Worm (Caenorhabditis elegans) whole organism, young adult: ENCODE measurements around the gene C49F5.8.

Experiments used
- B0035.1 ChIP-seq: sonication (generic microtip); optimal IDR thresholded peaks from 2 replicates; lab custom pipeline; 2016; ENCODE audit warnings: missing genetic modification characterization, mild to moderate bottlenecking, missing compliant biosample characterization, missing genotype, missing genetic modification reagents
- F10E7.11 ChIP-seq: sonication (generic microtip); optimal IDR thresholded peaks from 2 replicates; lab custom pipeline; 2017; ENCODE audit warnings: mild to moderate bottlenecking, missing genetic modification characterization, moderate library complexity, missing compliant biosample characterization
- F57C9.4 ChIP-seq: sonication (generic microtip); optimal IDR thresholded peaks from 2 replicates; lab custom pipeline; 2017; ENCODE audit warnings: mild to moderate bottlenecking, missing genetic modification characterization, missing compliant biosample characterization
- Y67H2A.10 ChIP-seq: fragments of 200-800 bp; sonication (Bioruptor generic); conservative IDR thresholded peaks from 2 replicates; pipeline ENCODE4 v1.3.6; 2022; ENCODE audit warnings: missing genetic modification reagents, missing genetic modification characterization, missing compliant biosample characterization
- ceh-100 ChIP-seq: fragments of 200-800 bp; sonication (Bioruptor generic); IDR thresholded peaks from 2 replicates; pipeline ENCODE4 v1.3.6; 2022; ENCODE audit warnings: missing genetic modification reagents, missing genetic modification characterization, missing compliant biosample characterization
- ceh-79 ChIP-seq: sonication (generic microtip); optimal IDR thresholded peaks from 2 replicates; lab custom pipeline; 2017; ENCODE audit warnings: mild to moderate bottlenecking, missing genetic modification characterization, missing compliant biosample characterization
- hlh-26 ChIP-seq: fragments of 200-800 bp; sonication (Bioruptor generic); conservative IDR thresholded peaks from 2 replicates; pipeline ENCODE4 v1.3.6; 2022; ENCODE audit warnings: missing genetic modification reagents, missing genetic modification characterization, missing compliant biosample characterization
- lin-54 ChIP-seq: fragments of 200-800 bp; sonication (Bioruptor generic); optimal IDR thresholded peaks from 2 replicates; lab custom pipeline; 2018; ENCODE audit warnings: mild to moderate bottlenecking, missing genetic modification characterization, missing compliant biosample characterization
- nhr-80 ChIP-seq: sonication (generic microtip); optimal IDR thresholded peaks from 2 replicates; lab custom pipeline; 2016; ENCODE audit warnings: missing genetic modification characterization, missing compliant biosample characterization
- nhr-90 ChIP-seq: sonication (generic microtip); optimal IDR thresholded peaks from 2 replicates; lab custom pipeline; 2016; ENCODE audit warnings: missing genotype, mild to moderate bottlenecking, missing genetic modification characterization, missing compliant biosample characterization
- sptf-2 ChIP-seq: fragments of 200-800 bp; sonication (Bioruptor generic); optimal IDR thresholded peaks from 2 replicates; lab custom pipeline; 2018; ENCODE audit warnings: mild to moderate bottlenecking, missing genetic modification characterization, missing compliant biosample characterization
- unc-62 ChIP-seq: fragments of 150-350 bp; optimal IDR thresholded peaks from 2 replicates; lab custom pipeline; 2014; ENCODE audit warnings: missing biosample characterization, missing genetic modification reagents, missing genetic modification characterization

ce11 chrX:11985887-11986286, 25.9 kb downstream of the C49F5.8 start, which contains the start of gene C49F5.5:
- no peak for TF ChIP-seq nhr-90
- TF ChIP-seq F10E7.11, result no peak
- no peak for TF ChIP-seq Y67H2A.10 (GFP tag; lab: Robert Waterston, UW)
- TF ChIP-seq hlh-26 (GFP tag; lab: Robert Waterston, UW), result no peak
- no peak for TF ChIP-seq B0035.1 (tag; lab: Kevin White, UChicago)
- TF ChIP-seq ceh-100, result no peak
- no peak for TF ChIP-seq lin-54 (GFP tag; lab: Kevin White, UChicago)
- no peak for TF ChIP-seq F57C9.4 (tag; lab: Kevin White, UChicago)
- TF ChIP-seq nhr-80 (tag; lab: Kevin White, UChicago), result no peak
- TF ChIP-seq ceh-79 (tag; lab: Kevin White, UChicago), result no peak
- no peak for TF ChIP-seq unc-62 (GFP tag; lab: Kevin White, UChicago)
- no peak for TF ChIP-seq sptf-2 (GFP tag; lab: Kevin White, UChicago)
